Fruit fly (Drosophila melanogaster): ENCODE data around the gene grk.

grk gene

DNA sequence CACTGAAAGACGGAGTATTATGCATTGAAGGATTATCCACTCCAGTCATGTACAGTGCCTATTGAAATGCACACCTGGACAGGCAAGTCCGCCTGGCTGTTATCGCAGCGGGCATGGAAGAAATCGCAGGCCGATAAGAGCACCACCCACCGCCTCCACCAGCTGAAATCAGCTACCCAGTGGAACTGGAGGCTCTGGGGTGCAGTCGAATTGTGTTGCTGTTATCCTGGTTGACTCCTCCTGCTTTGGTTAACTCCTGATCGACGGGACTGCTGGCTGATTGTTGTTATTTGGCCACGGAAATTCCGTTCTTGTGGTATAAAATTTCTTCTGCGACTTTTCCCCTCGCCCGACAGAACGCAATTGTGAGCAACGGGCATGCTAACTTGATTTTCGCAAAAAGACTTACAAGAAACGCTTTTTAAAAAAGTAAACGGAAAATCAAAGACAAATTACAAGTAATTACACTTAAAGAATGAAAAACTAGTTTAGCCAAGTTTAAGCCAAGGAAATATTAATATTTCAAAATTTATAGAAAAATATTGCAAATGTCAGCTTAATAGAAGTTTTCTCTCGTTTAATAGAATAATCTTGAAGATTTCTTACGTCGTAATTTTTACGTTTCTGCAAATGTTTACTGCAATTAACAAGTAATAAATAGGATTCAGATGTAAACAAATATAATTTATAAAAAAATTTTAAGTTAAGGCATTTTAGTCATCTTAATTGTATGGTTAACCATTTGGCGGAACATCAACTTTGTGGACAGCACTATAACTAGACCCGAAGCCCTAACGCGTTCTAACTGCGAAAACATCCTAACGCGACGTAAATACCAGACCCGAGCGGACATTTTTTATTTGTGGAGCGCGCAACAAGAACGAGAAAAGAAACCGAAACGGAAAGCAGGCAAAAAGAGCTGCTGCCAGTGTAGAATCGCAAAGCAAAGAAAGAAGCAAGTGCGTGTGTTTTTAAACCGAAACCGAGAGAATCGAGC is 18.2 kb downstream of the grk start, which contains the start of the genes CG13398 and Akap200 (continued):
- TF ChIP-seq CG17385 (GFP tag; optimal IDR thresholded peaks at IDR 0.05), result peak; percentile 23
- TF ChIP-seq CG9817 (tag; optimal IDR thresholded peaks at IDR 0.05), result peak; percentile 33
- peak; percentile 43; the same call in 1 of the 3 replicates for TF ChIP-seq Opbp (GFP tag; IDR thresholded peaks at IDR 0.05; ENCODE audit: partially characterized antibody)
- TF ChIP-seq B-H1 (GFP tag; IDR thresholded peaks at IDR 0.05), result no peak
- no peak for TF ChIP-seq corto (GFP tag; optimal IDR thresholded peaks at IDR 0.05)
- TF ChIP-seq Gsc (GFP tag; IDR thresholded peaks at IDR 0.05), result no peak
- TF ChIP-seq phol (tag; optimal IDR thresholded peaks at IDR 0.05), result peak; percentile 94
- peak; percentile 58 for TF ChIP-seq MBD-R2 (GFP tag; IDR thresholded peaks at IDR 0.05)
- TF ChIP-seq CG2712 (tag; optimal IDR thresholded peaks at IDR 0.05), result peak; percentile 56
- peak; percentile 50 for TF ChIP-seq CG30403 (GFP tag; optimal IDR thresholded peaks at IDR 0.05)
- peak; percentile 72 for TF ChIP-seq CG4617 (GFP tag; optimal IDR thresholded peaks at IDR 0.05; ENCODE audit: borderline replicate concordance)
- no peak for TF ChIP-seq vnd (GFP tag; IDR thresholded peaks at IDR 0.05; ENCODE audit: partially characterized antibody)
- no peak for TF ChIP-seq CTCF (GFP tag; optimal IDR thresholded peaks at IDR 0.05)
- TF ChIP-seq Stat92E (GFP tag; optimal IDR thresholded peaks at IDR 0.05), result no peak
- no peak for TF ChIP-seq CG11723 (GFP tag; optimal IDR thresholded peaks at IDR 0.05)
- TF ChIP-seq CG18011 (GFP tag; optimal IDR thresholded peaks at IDR 0.05), result no peak
- no peak for TF ChIP-seq peb (GFP tag; IDR thresholded peaks at IDR 0.05)
- TF ChIP-seq bcd (GFP tag; optimal IDR thresholded peaks at IDR 0.05), result no peak
- TF ChIP-seq CG18764 (GFP tag; optimal IDR thresholded peaks at IDR 0.05), result no peak
- no peak for TF ChIP-seq al (GFP tag; IDR thresholded peaks at IDR 0.05)
- TF ChIP-seq gro (GFP tag; optimal IDR thresholded peaks at IDR 0.05), result no peak
- no peak for TF ChIP-seq mam (GFP tag; optimal IDR thresholded peaks at IDR 0.05)
- no peak for TF ChIP-seq danr (GFP tag; IDR thresholded peaks at IDR 0.05)
- no peak for TF ChIP-seq CG10147 (GFP tag; optimal IDR thresholded peaks at IDR 0.05)
- TF ChIP-seq ab (GFP tag; optimal IDR thresholded peaks at IDR 0.05), result no peak
- 0 out of 2 replicates have a peak, but pooled peaks have one; percentile 15 for TF ChIP-seq CG13287 (GFP tag; IDR thresholded peaks at IDR 0.05; ENCODE audit: partially characterized antibody)
- no peak for TF ChIP-seq Max (GFP tag; optimal IDR thresholded peaks at IDR 0.05)
- no peak for TF ChIP-seq Hr39 (optimal IDR thresholded peaks at IDR 0.05)
- TF ChIP-seq CG6813 (GFP tag; optimal IDR thresholded peaks at IDR 0.05), result no peak
- TF ChIP-seq CG6689 (GFP tag; IDR thresholded peaks at IDR 0.05), result 0 out of 2 replicates have a peak, but pooled peaks have one; percentile 35
- no peak for TF ChIP-seq Mes4 (GFP tag; optimal IDR thresholded peaks at IDR 0.05)
- TF ChIP-seq C15 (GFP tag; IDR thresholded peaks at IDR 0.05), result no peak
- peak; percentile 1 for TF ChIP-seq Blimp-1 (GFP tag; optimal IDR thresholded peaks at IDR 0.05)
- no peak for TF ChIP-seq exex (tag; optimal IDR thresholded peaks at IDR 0.05)
- no peak for TF ChIP-seq bab2 (GFP tag; optimal IDR thresholded peaks at IDR 0.05)
- TF ChIP-seq CG31441 (GFP tag; IDR thresholded peaks at IDR 0.05), result no peak
- TF ChIP-seq HLH54F (GFP tag; optimal IDR thresholded peaks at IDR 0.05), result no peak
- TF ChIP-seq CG1603 (tag; optimal IDR thresholded peaks at IDR 0.05), result peak; percentile 34
- TF ChIP-seq CG7928 (GFP tag; optimal IDR thresholded peaks at IDR 0.05), result peak; percentile 55
- TF ChIP-seq slbo (GFP tag; IDR thresholded peaks at IDR 0.05), result peak; percentile 41; the same call in 1 of the 2 replicates
- TF ChIP-seq HLHmδ (GFP tag; optimal IDR thresholded peaks at IDR 0.05), result peak; percentile 67
- TF ChIP-seq Ravus (GFP tag; IDR thresholded peaks at IDR 0.05), result no peak
- peak; percentile 4 for TF ChIP-seq CG18619 (GFP tag; optimal IDR thresholded peaks at IDR 0.05)
- no peak for TF ChIP-seq psq (GFP tag; optimal IDR thresholded peaks at IDR 0.05)
- no peak for TF ChIP-seq so (GFP tag; IDR thresholded peaks at IDR 0.05)
- no peak for TF ChIP-seq tgo (GFP tag; IDR thresholded peaks at IDR 0.05)
- no peak for TF ChIP-seq nau (GFP tag; optimal IDR thresholded peaks at IDR 0.05)
- TF ChIP-seq CG17829 (tag; optimal IDR thresholded peaks at IDR 0.05), result peak; percentile 37
- no peak; the same call in 2 of the 3 replicates for TF ChIP-seq croc (GFP tag; conservative IDR thresholded peaks at IDR 0.05)

All from whole organism, embryonic.